Worm (Caenorhabditis elegans): Measurements from ENCODE around the gene fat-3.

DNA sequence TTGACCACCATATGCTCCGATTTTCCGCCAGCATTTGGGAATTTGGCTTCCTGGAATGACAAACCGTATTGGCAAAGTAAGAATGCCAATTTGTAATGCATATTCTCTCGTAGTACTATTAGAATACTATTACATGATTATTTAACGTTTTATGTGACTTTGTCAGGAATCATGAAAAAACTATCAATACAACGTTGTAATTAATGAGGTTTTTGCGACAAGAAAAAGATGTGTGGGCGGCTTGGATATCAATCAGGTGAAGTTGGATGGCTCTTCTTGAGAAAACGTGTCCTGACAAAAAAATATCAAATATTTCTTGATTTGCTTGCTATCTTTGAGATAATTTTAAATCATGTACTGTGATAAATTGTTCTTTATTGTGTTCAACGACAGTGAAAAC is 45.3 kb downstream of the fat-3 start, which contains the start of gene K07F5.7:
- no peak for TF ChIP-seq nhr-11 (tag; optimal IDR thresholded peaks at IDR 0.05)
- no peak for TF ChIP-seq nhr-28 (tag; optimal IDR thresholded peaks at IDR 0.05)
- no peak for TF ChIP-seq unc-62 (GFP tag; optimal IDR thresholded peaks at IDR 0.05 in 1 of 2)
- TF ChIP-seq unc-62 (tag; optimal IDR thresholded peaks at IDR 0.05) = no peak
- no peak for TF ChIP-seq egl-27 (tag; optimal IDR thresholded peaks at IDR 0.05)
- TF ChIP-seq zfp-2 (tag; optimal IDR thresholded peaks at IDR 0.05) = no peak
- no peak for TF ChIP-seq lsy-2 (tag; optimal IDR thresholded peaks at IDR 0.05)
- no peak for TF ChIP-seq nhr-77 (tag; optimal IDR thresholded peaks at IDR 0.05)
- no peak for TF ChIP-seq mep-1 (tag; optimal IDR thresholded peaks at IDR 0.05)
- TF ChIP-seq lim-7 (GFP tag; IDR thresholded peaks at IDR 0.05) = no peak
- TF ChIP-seq lin-15B (tag; optimal IDR thresholded peaks at IDR 0.05) = no peak
- TF ChIP-seq unc-39 (tag; optimal IDR thresholded peaks at IDR 0.05) = no peak
